Worm (Caenorhabditis elegans): ENCODE results near the gene uda-1.

The uda-1 gene

DNA sequence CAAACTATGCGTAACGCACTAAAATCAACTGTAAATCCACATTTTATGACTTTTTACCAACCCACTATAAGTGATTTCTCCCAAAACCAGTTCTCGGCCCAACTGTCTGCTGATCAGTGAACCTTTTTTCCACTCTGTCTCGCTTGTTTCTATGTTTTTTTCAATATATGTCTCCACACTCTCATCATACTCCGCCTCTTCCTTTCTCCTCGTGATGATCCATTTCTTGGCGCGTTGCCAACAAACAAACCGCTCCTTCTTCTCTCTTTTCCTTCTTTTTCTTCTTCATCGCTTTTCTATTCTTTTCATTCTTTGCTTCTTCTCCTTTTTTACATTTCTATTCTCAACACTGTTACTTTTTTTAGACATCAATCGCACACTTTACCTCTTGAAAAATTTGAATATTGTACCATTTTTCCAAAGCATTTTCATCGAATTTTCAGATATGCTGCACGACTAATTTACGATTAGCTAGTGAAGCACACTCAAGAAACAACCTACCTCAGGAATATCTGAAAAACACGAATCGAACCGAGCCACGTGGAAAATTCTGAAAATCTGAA is 38.8 kb downstream of the uda-1 start, which contains the start of gene T06E8.8 (continued):
- TF ChIP-seq attf-5 (GFP tag; optimal IDR thresholded peaks at IDR 0.05): no peak
- TF ChIP-seq madf-10 (tag; optimal IDR thresholded peaks at IDR 0.05): no peak
- no peak for TF ChIP-seq F10E7.11 (tag; optimal IDR thresholded peaks at IDR 0.05)
- no peak for TF ChIP-seq hmg-20 (GFP tag; IDR thresholded peaks at IDR 0.05)
- TF ChIP-seq Y79H2A.3 (GFP tag; conservative IDR thresholded peaks at IDR 0.05): no peak
- TF ChIP-seq dpff-1 (tag; optimal IDR thresholded peaks at IDR 0.05): no peak
- no peak for TF ChIP-seq efl-1 (GFP tag; optimal IDR thresholded peaks at IDR 0.05)
- TF ChIP-seq Y67H2A.10 (GFP tag; conservative IDR thresholded peaks at IDR 0.05): no peak
- TF ChIP-seq pbrm-1 (GFP tag; IDR thresholded peaks at IDR 0.05): no peak
- no peak for TF ChIP-seq egl-44 (GFP tag; IDR thresholded peaks at IDR 0.05)
- TF ChIP-seq hsf-1 (GFP tag; IDR thresholded peaks at IDR 0.05): no peak
- TF ChIP-seq nfyb-1 (GFP tag; IDR thresholded peaks at IDR 0.05): no peak
- no peak for TF ChIP-seq B0261.1 (tag; optimal IDR thresholded peaks at IDR 0.05)
- TF ChIP-seq lag-1 (GFP tag; IDR thresholded peaks at IDR 0.05): no peak
- no peak for TF ChIP-seq K11D2.4 (GFP tag; IDR thresholded peaks at IDR 0.05)
- TF ChIP-seq ceh-91 (GFP tag; IDR thresholded peaks at IDR 0.05): no peak
- no peak for TF ChIP-seq ceh-100 (GFP tag; IDR thresholded peaks at IDR 0.05)
- peak; percentile 40 for TF ChIP-seq K12H6.12 (tag; optimal IDR thresholded peaks at IDR 0.05)
- no peak for TF ChIP-seq sea-2 (GFP tag; IDR thresholded peaks at IDR 0.05)
- no peak for TF ChIP-seq tlf-1 (GFP tag; optimal IDR thresholded peaks at IDR 0.05)
- TF ChIP-seq ztf-26 (tag; optimal IDR thresholded peaks at IDR 0.05): peak; percentile 53
- TF ChIP-seq nhr-120 (GFP tag; IDR thresholded peaks at IDR 0.05): no peak
- no peak for TF ChIP-seq zfh-2 (GFP tag; conservative IDR thresholded peaks at IDR 0.05)
- TF ChIP-seq ceh-27 (GFP tag; optimal IDR thresholded peaks at IDR 0.05): peak; percentile 25
- no peak for TF ChIP-seq mxl-1 (tag; optimal IDR thresholded peaks at IDR 0.05)
- TF ChIP-seq rec-8 (tag; optimal IDR thresholded peaks at IDR 0.05): no peak
- TF ChIP-seq tbp1 (GFP tag; optimal IDR thresholded peaks at IDR 0.05): peak; percentile 24
- TF ChIP-seq F52B5.7 (tag; optimal IDR thresholded peaks at IDR 0.05): no peak
- TF ChIP-seq akir-1 (GFP tag; optimal IDR thresholded peaks at IDR 0.05): no peak
- TF ChIP-seq hrde-1 (tag; optimal IDR thresholded peaks at IDR 0.05; ENCODE audit: borderline replicate concordance): no peak
- no peak for TF ChIP-seq cebp-2 (GFP tag; IDR thresholded peaks at IDR 0.05)
- no peak for TF ChIP-seq lin-26 (GFP tag; IDR thresholded peaks at IDR 0.05)
- TF ChIP-seq atf-7 (tag; optimal IDR thresholded peaks at IDR 0.05): no peak
- peak; percentile 75 for TF ChIP-seq somi-1 (GFP tag; optimal IDR thresholded peaks at IDR 0.05)
- TF ChIP-seq nhr-80 (tag; optimal IDR thresholded peaks at IDR 0.05): no peak
- no peak for TF ChIP-seq dox-1 (GFP tag; IDR thresholded peaks at IDR 0.05)
- peak; percentile 25; the same call in 1 of the 2 replicates for TF ChIP-seq egrh-3 (GFP tag; IDR thresholded peaks at IDR 0.05)
- no peak for TF ChIP-seq hlh-12 (tag; optimal IDR thresholded peaks at IDR 0.05)
- no peak for TF ChIP-seq ztf-6 (GFP tag; IDR thresholded peaks at IDR 0.05)
- no peak for TF ChIP-seq madf-3 (GFP tag; IDR thresholded peaks at IDR 0.05)
- no peak for TF ChIP-seq bed-2 (GFP tag; IDR thresholded peaks at IDR 0.05)

DNA sequence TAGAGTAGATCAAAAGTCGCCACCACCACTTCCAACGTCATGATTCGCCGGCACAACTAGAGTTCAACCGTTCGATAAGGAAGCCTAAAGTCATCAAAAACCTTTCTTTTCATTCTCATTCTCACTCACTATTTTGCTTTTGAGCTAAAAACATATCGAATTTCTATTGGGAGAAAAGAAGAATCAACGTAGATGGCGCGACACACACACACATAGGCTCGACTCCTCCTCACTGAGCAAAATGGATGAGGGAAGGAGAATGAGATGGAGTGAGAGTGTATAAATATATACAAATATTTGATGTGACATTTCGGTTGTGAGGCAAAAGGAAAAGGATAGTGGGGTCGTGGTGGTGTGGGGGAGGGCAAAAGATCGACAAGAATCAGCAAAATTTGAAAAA is 40.2 kb downstream of the uda-1 start:
- no peak for TF ChIP-seq T07F8.4 (tag; optimal IDR thresholded peaks at IDR 0.05)
- TF ChIP-seq B0035.1 (tag; optimal IDR thresholded peaks at IDR 0.05): no peak
- TF ChIP-seq T26A5.8 (tag; optimal IDR thresholded peaks at IDR 0.05): no peak
- TF ChIP-seq hrde-1 (tag; optimal IDR thresholded peaks at IDR 0.05; ENCODE audit: borderline replicate concordance): no peak
- no peak for TF ChIP-seq mcd-1 (GFP tag; IDR thresholded peaks at IDR 0.05)
- no peak for TF ChIP-seq egrh-3 (GFP tag; IDR thresholded peaks at IDR 0.05)
- no peak for TF ChIP-seq nhr-90 (tag; optimal IDR thresholded peaks at IDR 0.05)
- TF ChIP-seq K12H6.12 (tag; optimal IDR thresholded peaks at IDR 0.05): no peak
- TF ChIP-seq attf-5 (GFP tag; optimal IDR thresholded peaks at IDR 0.05): no peak
- TF ChIP-seq F55B11.4 (tag; optimal IDR thresholded peaks at IDR 0.05; ENCODE audit: borderline replicate concordance, insufficient read depth): no peak
- TF ChIP-seq rcor-1 (GFP tag; IDR thresholded peaks at IDR 0.05): no peak
- no peak for TF ChIP-seq B0336.3 (GFP tag; IDR thresholded peaks at IDR 0.05)
- TF ChIP-seq atf-7 (tag; optimal IDR thresholded peaks at IDR 0.05): no peak
